Worm (Caenorhabditis elegans) whole organism, L4 larva: ENCODE results near the gene srz-62.
"Not testable (repeated sequence)": the region's sequence is repeated elsewhere in the genome, so short reads cannot be mapped to it uniquely, and the experiment has no call there.

Source experiments
- lsy-2 ChIP-seq, 2 experiments: fragments of 150-350 bp in 1 of 2; sonication (generic microtip) in 1 of 2; optimal IDR thresholded peaks; 2 replicates each; lab custom pipeline; 2014 to 2017; ENCODE audit warnings: missing biosample characterization in 2 of 2, missing genetic modification characterization in 2 of 2
- nhr-77 ChIP-seq: fragments of 150-350 bp; optimal IDR thresholded peaks from 2 replicates; lab custom pipeline; 2014; ENCODE audit warnings: missing biosample characterization, missing genetic modification characterization

ce11 chrIV:3911848-3912247, 11.5 kb downstream of the srz-62 start, which contains the start of gene F56D6.18:
- not testable (repeated sequence) for TF ChIP-seq lsy-2 (tag; optimal IDR thresholded peaks at IDR 0.05; lab: Kevin White, UChicago); nhr-77 (tag; lab: Kevin White, UChicago)
